Fruit fly (Drosophila melanogaster): ENCODE data around the gene bip1.

DNA sequence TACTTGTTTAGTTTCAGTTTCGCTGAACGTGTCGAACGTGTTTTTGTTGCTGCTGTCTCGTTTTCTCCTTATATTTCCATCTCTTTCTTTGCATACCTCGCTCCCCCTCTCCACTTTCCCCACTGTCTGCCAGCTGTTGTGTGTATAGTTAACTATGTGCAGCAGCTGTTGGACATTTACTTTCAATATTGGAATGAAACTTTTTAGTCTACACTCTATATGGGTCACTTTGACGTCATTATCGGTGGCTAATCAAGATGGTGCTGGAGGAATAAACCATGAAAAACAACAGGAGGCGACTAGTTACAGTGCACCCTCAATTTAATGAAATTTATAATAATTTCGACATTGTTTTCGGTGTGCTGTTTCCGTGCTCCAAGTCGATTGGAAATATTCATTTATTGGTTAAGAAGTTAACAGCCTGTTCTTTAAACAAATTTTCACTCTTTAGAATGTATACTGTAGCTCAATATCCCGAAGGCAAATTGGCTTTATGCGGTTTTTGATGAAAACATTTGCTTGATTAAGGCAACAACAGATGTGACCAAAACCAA, 29.2 kb downstream of the bip1 start:
- TF ChIP-seq CG16813 (GFP tag; IDR thresholded peaks at IDR 0.05; ENCODE audit: partially characterized antibody) (no peak), E2f2 (GFP tag; IDR thresholded peaks at IDR 0.05) (no peak), CG7372 (GFP tag; IDR thresholded peaks at IDR 0.05) (no peak), bsh (GFP tag; optimal IDR thresholded peaks at IDR 0.05) (no peak), Blimp-1 (GFP tag; optimal IDR thresholded peaks at IDR 0.05) (peak; percentile 83), D (optimal IDR thresholded peaks at IDR 0.05) (no peak), D (GFP tag; optimal IDR thresholded peaks at IDR 0.05) (no peak)
